Fruit fly (Drosophila melanogaster) whole organism, embryonic: ENCODE measurements around the gene Creld.
A peak's percentile ranks its signal among the peaks of the same experiment; 100 is the strongest.

Experiments
- CG4820 ChIP-seq: fragments of 200-800 bp; sonication (Bioruptor generic); optimal IDR thresholded peaks from 3 replicates; lab custom pipeline; 2016; ENCODE audit warnings: missing biosample characterization, missing genetic modification characterization
- ac ChIP-seq: fragments of 200-800 bp; sonication (Bioruptor generic); optimal IDR thresholded peaks from 3 replicates; lab custom pipeline; 2017; ENCODE audit warnings: missing biosample characterization, mild to moderate bottlenecking, missing genetic modification characterization
- phol ChIP-seq: fragments of 200-800 bp; sonication (Bioruptor generic); optimal IDR thresholded peaks from 3 replicates; lab custom pipeline; 2018; ENCODE audit warnings: missing biosample characterization, mild to moderate bottlenecking, missing genetic modification characterization, moderate library complexity

dm6 chr2L:102161-102761 is at the start of gene Creld:
- TF ChIP-seq CG4820 (no peak), phol (tag; lab: Kevin White, UChicago) (peak; percentile 29), ac (GFP tag; lab: Kevin White, UChicago) (no peak)
